Worm (Caenorhabditis elegans) whole organism, L3 larva: Measurements from ENCODE around the gene gpd-2.

ENCODE experiments used
- ZK546.5 ChIP-seq: sonication (generic microtip); optimal IDR thresholded peaks from 2 replicates; lab custom pipeline; 2017; ENCODE audit warnings: missing biosample characterization, missing genetic modification characterization
- ceh-16 ChIP-seq: sonication (generic microtip); optimal IDR thresholded peaks from 2 replicates; lab custom pipeline; 2017; ENCODE audit warnings: missing biosample characterization, missing genetic modification characterization
- ceh-82 ChIP-seq: fragments of 150-350 bp; optimal IDR thresholded peaks from 2 replicates; lab custom pipeline; 2014; ENCODE audit warnings: missing biosample characterization, missing genetic modification characterization
- ceh-9 ChIP-seq: sonication (generic microtip); optimal IDR thresholded peaks from 2 replicates; lab custom pipeline; 2018; ENCODE audit warnings: missing biosample characterization, missing genetic modification characterization
- egl-27 ChIP-seq: sonication (generic microtip); optimal IDR thresholded peaks from 4 replicates; lab custom pipeline; 2017; ENCODE audit warnings: missing biosample characterization, missing genetic modification reagents, missing genetic modification characterization
- elt-1 ChIP-seq: fragments of 150-350 bp; optimal IDR thresholded peaks from 2 replicates; lab custom pipeline; 2014; ENCODE audit warnings: missing biosample characterization, missing genetic modification characterization
- elt-2 ChIP-seq: sonication (generic microtip); optimal IDR thresholded peaks from 2 replicates; lab custom pipeline; 2016; ENCODE audit warnings: missing genetic modification reagents, mild to moderate bottlenecking, missing genetic modification characterization, missing compliant biosample characterization
- elt-3 ChIP-seq, 3 experiments: fragments of 150-350 bp in 1 of 3; sonication (generic microtip) in 2 of 3; optimal IDR thresholded peaks; 2 replicates in 2 of 3; 4 replicates in 1 of 3; lab custom pipeline; 2014 to 2017; ENCODE audit warnings: missing biosample characterization in 3 of 3, missing genetic modification characterization in 3 of 3
- fkh-10 ChIP-seq: sonication (generic microtip); optimal IDR thresholded peaks from 2 replicates; lab custom pipeline; 2017; ENCODE audit warnings: missing biosample characterization, missing genetic modification reagents, missing genetic modification characterization
- fos-1 ChIP-seq: fragments of 150-350 bp; optimal IDR thresholded peaks from 2 replicates; lab custom pipeline; 2014; ENCODE audit warnings: missing biosample characterization, missing genetic modification characterization
- jun-1 ChIP-seq: fragments of 150-350 bp; optimal IDR thresholded peaks from 2 replicates; lab custom pipeline; 2014; ENCODE audit warnings: missing biosample characterization, missing genetic modification reagents, missing genetic modification characterization
- lin-15B ChIP-seq: fragments of 150-350 bp; optimal IDR thresholded peaks from 2 replicates; lab custom pipeline; 2014; ENCODE audit warnings: missing biosample characterization, missing genetic modification characterization
- lin-39 ChIP-seq: fragments of 150-350 bp; optimal IDR thresholded peaks from 2 replicates; lab custom pipeline; 2018; ENCODE audit warnings: missing biosample characterization, missing genetic modification reagents, missing genetic modification characterization
- lsy-12 ChIP-seq: sonication (generic microtip); optimal IDR thresholded peaks from 2 replicates; lab custom pipeline; 2016; ENCODE audit warnings: mild to moderate bottlenecking, missing genetic modification characterization, missing compliant biosample characterization
- mdl-1 ChIP-seq: fragments of 150-350 bp; optimal IDR thresholded peaks from 2 replicates; lab custom pipeline; 2014; ENCODE audit warnings: missing biosample characterization, missing genetic modification characterization
- mml-1 ChIP-seq: fragments of 150-350 bp; sonication (generic microtip); optimal IDR thresholded peaks from 3 replicates; lab custom pipeline; 2014; ENCODE audit warnings: missing biosample characterization, missing genetic modification characterization
- nfya-1 ChIP-seq: sonication (generic microtip); optimal IDR thresholded peaks from 2 replicates; lab custom pipeline; 2017; ENCODE audit warnings: missing genetic modification characterization, mild to moderate bottlenecking, missing compliant biosample characterization, antibody characterized with exemption, moderate library complexity; ENCODE audit not compliant: insufficient read depth
- nhr-12 ChIP-seq: fragments of 150-350 bp; optimal IDR thresholded peaks from 2 replicates; lab custom pipeline; 2014; ENCODE audit warnings: missing biosample characterization, missing genetic modification characterization
- nhr-237 ChIP-seq: fragments of 150-350 bp; optimal IDR thresholded peaks from 2 replicates; lab custom pipeline; 2014; ENCODE audit warnings: missing biosample characterization, missing genetic modification characterization
- nhr-25 ChIP-seq: sonication (generic microtip); optimal IDR thresholded peaks from 2 replicates; lab custom pipeline; 2017; ENCODE audit warnings: missing biosample characterization, missing genetic modification characterization
- nhr-28 ChIP-seq: fragments of 150-350 bp; optimal IDR thresholded peaks from 2 replicates; lab custom pipeline; 2014; ENCODE audit warnings: missing biosample characterization, missing genetic modification characterization
- nhr-43 ChIP-seq: sonication (generic microtip); optimal IDR thresholded peaks from 2 replicates; lab custom pipeline; 2016; ENCODE audit warnings: mild to moderate bottlenecking, missing genetic modification characterization, missing compliant biosample characterization; ENCODE audit not compliant: poor library complexity, severe bottlenecking
- nhr-67 ChIP-seq: fragments of 150-350 bp; optimal IDR thresholded peaks from 2 replicates; lab custom pipeline; 2014; ENCODE audit warnings: missing biosample characterization, missing genetic modification characterization
- nhr-76 ChIP-seq: fragments of 150-350 bp; sonication (generic microtip); optimal IDR thresholded peaks from 5 replicates; lab custom pipeline; 2014; ENCODE audit warnings: missing biosample characterization, missing genetic modification characterization
- nhr-77 ChIP-seq: fragments of 150-350 bp; optimal IDR thresholded peaks from 2 replicates; lab custom pipeline; 2014; ENCODE audit warnings: missing biosample characterization, missing genetic modification characterization
- pha-4 ChIP-seq: fragments of 150-350 bp; optimal IDR thresholded peaks from 2 replicates; lab custom pipeline; 2014; ENCODE audit warnings: missing biosample characterization, missing genetic modification reagents, missing genetic modification characterization
- pqm-1 ChIP-seq: fragments of 150-350 bp; optimal IDR thresholded peaks from 2 replicates; lab custom pipeline; 2017; ENCODE audit warnings: missing biosample characterization, missing genetic modification characterization, inconsistent platforms
- sea-2 ChIP-seq: fragments of 150-350 bp; sonication (generic microtip); optimal IDR thresholded peaks from 4 replicates; lab custom pipeline; 2014; ENCODE audit warnings: missing biosample characterization, missing genetic modification reagents, missing genetic modification characterization
- skn-1 ChIP-seq: fragments of 150-350 bp; optimal IDR thresholded peaks from 2 replicates; lab custom pipeline; 2014; ENCODE audit warnings: missing biosample characterization, missing genetic modification characterization
- snpc-4 ChIP-seq: fragments of 150-350 bp; optimal IDR thresholded peaks from 2 replicates; lab custom pipeline; 2014; ENCODE audit warnings: missing biosample characterization, missing genetic modification characterization
- unc-62 ChIP-seq: fragments of 150-350 bp; sonication (generic microtip); optimal IDR thresholded peaks from 4 replicates; lab custom pipeline; 2014; ENCODE audit warnings: missing biosample characterization, missing genetic modification reagents, missing genetic modification characterization
- zag-1 ChIP-seq: fragments of 150-350 bp; optimal IDR thresholded peaks from 2 replicates; lab custom pipeline; 2014; ENCODE audit warnings: missing biosample characterization, missing genetic modification characterization
- ztf-4 ChIP-seq: fragments of 150-350 bp; optimal IDR thresholded peaks from 2 replicates; lab custom pipeline; 2014; ENCODE audit warnings: missing biosample characterization, missing genetic modification characterization

gpd-2 gene

DNA sequence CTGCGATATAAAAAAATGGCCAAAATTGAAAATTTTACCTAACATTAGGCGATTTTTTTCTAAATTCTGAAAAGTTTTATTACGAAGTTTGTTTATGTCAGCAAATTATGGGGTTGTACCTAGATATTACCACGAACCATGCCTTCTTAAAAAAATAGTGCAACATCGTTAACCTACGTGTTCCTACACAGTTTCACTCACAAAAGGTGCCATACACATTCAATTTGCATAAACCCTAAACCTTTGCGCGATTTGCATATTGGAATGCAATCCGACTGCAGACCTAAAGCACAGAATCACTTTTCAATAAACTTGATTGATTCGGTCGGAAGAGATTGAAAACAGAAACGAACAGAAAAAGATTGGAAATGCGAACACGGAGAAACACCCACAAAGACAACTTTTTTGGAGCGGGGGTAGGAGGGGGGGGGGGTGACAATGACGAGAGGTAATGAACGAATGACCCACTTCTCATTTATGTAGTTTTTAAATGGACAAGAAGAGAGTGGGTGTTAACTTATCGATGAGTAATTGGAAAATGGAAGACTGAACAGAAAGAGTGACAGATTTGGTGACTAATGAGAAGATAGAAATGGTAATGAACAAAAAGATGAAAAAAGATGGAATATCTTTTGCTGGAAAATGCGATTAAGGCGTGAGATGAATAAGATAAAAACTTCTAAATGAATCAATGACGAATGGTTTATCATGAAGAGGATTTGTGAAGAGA is 41.7 kb upstream of the gpd-2 start (continued):
- TF ChIP-seq egl-27 (tag; lab: Kevin White, UChicago), result no peak
- no peak for TF ChIP-seq sea-2 (GFP tag; lab: Kevin White, UChicago)
- no peak for TF ChIP-seq fos-1 (tag; lab: Kevin White, UChicago)
- TF ChIP-seq pha-4 (tag; lab: Kevin White, UChicago), result no peak
- TF ChIP-seq nhr-76 (tag; lab: Kevin White, UChicago), result no peak
- TF ChIP-seq ztf-4, result no peak
- no peak for TF ChIP-seq nhr-12
- no peak for TF ChIP-seq lin-39 (tag; lab: Kevin White, UChicago)
- TF ChIP-seq nhr-43, result no peak
- TF ChIP-seq snpc-4 (tag; lab: Kevin White, UChicago), result no peak
- TF ChIP-seq nhr-67 (tag; lab: Kevin White, UChicago), result no peak
- TF ChIP-seq nhr-25 (tag; lab: Kevin White, UChicago), result peak; percentile 28
- TF ChIP-seq skn-1 (tag; lab: Kevin White, UChicago), result no peak
- TF ChIP-seq nhr-28 (tag; lab: Kevin White, UChicago), result no peak
- TF ChIP-seq elt-3 (tag; optimal IDR thresholded peaks at IDR 0.05; lab: Kevin White, UChicago), result peak in 1 of 3 experiments; percentile 5

DNA sequence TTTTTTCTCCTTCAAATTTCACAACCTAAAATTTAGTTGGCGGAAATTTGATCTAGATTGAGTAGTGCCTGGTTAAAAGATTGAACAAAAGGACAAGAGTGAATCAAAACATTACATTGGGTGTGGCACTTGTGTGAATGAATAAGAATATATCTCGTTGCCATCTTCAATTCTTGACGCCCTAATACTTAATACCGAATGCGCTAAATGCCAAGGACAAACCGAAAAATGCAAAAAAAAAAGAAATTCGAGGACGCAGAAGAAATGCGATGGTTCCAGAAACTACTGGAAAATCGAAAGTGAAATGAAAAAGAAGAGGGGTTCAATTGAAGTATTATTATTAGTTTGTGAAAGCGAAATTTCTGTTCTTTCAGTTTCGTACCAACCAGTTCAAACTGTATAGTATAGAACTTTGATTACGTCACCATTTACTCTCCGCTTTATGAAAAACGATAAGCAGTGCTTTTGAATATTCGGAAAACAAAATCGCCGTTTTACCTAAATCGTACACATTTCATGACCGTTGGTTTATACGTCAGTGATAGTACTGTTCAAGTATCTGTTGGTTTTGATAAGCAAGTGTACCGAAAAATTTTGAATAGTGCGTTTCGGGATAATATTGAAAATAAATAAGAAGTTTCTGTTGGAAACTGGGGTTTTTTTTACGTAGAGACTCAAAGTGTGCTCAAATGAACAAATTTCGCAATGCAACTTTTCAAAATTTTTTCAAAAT is 40.8 kb upstream of the gpd-2 start:
- TF ChIP-seq nhr-77, result no peak
- TF ChIP-seq nhr-237 (tag; lab: Kevin White, UChicago), result no peak
- no peak for TF ChIP-seq mdl-1 (tag; lab: Kevin White, UChicago)
- TF ChIP-seq fkh-10 (GFP tag; lab: Kevin White, UChicago), result no peak
- no peak for TF ChIP-seq mml-1 (tag; lab: Kevin White, UChicago)
- no peak for TF ChIP-seq unc-62
- peak; percentile 45 for TF ChIP-seq jun-1
- peak; percentile 23 for TF ChIP-seq pqm-1
- TF ChIP-seq nhr-12, result no peak
- peak; percentile 53 for TF ChIP-seq elt-2 (tag; lab: Kevin White, UChicago)
- no peak for TF ChIP-seq elt-3 (tag; optimal IDR thresholded peaks at IDR 0.05; lab: Kevin White, UChicago)
- TF ChIP-seq zag-1 (tag; lab: Kevin White, UChicago), result no peak
- no peak for TF ChIP-seq nhr-28 (tag; lab: Kevin White, UChicago)
- peak; percentile 54 for TF ChIP-seq nhr-25 (tag; lab: Kevin White, UChicago)
- no peak for TF ChIP-seq skn-1 (tag; lab: Kevin White, UChicago)
- TF ChIP-seq nhr-67 (tag; lab: Kevin White, UChicago), result no peak
- TF ChIP-seq pha-4 (tag; lab: Kevin White, UChicago), result no peak
- TF ChIP-seq ceh-9 (tag; lab: Kevin White, UChicago), result no peak
- TF ChIP-seq lsy-12 (tag; lab: Kevin White, UChicago), result no peak

DNA sequence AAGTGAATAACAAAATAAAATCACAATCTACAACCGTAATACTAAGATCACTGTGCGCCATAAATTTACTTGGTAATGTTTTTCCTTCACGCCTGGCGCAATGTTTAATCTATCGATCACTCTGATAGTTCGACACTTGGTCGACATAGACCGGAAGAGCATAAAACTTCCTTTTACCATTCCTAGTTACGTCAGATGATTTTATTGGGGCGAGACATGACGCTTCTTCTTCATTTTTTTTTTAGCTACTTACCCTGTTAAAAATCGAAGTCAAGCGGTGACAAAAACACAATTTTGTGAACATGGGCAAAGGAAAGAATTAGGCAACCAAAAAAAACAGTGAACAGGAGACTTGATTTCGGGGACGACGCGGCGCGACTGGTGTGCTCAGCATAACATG is 40.1 kb upstream of the gpd-2 start:
- no peak for TF ChIP-seq pqm-1
- no peak for TF ChIP-seq ZK546.5 (tag; lab: Kevin White, UChicago)
- TF ChIP-seq elt-2 (tag; lab: Kevin White, UChicago), result peak; percentile 49

DNA sequence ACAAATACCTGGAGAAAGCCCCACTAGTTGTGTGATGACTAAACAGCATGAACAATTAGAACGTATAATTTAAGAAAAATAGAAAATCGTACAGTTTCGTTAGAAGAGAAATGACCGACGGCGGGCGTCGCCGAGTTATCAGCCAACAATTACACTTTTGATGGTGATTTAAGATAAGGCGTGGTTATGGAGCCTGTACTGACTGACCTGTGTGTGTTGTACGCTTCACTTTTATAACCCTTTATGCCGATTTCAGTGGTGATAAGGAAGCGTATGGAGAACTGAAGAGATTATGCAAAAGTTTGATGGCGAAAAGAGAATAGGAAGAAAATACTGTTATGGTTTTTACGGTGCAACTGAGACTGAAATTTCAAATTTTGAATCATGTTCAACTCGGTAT is 38.6 kb upstream of the gpd-2 start:
- TF ChIP-seq jun-1, result peak; percentile 72
- no peak for TF ChIP-seq lin-15B (tag; lab: Kevin White, UChicago)
- TF ChIP-seq elt-2 (tag; lab: Kevin White, UChicago), result peak; percentile 98
- TF ChIP-seq nhr-76 (tag; lab: Kevin White, UChicago), result no peak
- TF ChIP-seq pqm-1, result peak; percentile 96
- no peak for TF ChIP-seq nfya-1 (tag; lab: Kevin White, UChicago)
- TF ChIP-seq ceh-16 (tag; lab: Kevin White, UChicago), result no peak
- TF ChIP-seq pha-4 (tag; lab: Kevin White, UChicago), result peak; percentile 42
- no peak for TF ChIP-seq lin-39 (tag; lab: Kevin White, UChicago)
- TF ChIP-seq elt-1 (tag; lab: Kevin White, UChicago), result no peak
- TF ChIP-seq ZK546.5 (tag; lab: Kevin White, UChicago), result no peak
- no peak for TF ChIP-seq ceh-82 (tag; lab: Kevin White, UChicago)
- TF ChIP-seq, all 47 proteins: peak for 4
